Fruit fly (Drosophila melanogaster) whole organism, prepupa: ENCODE results near the gene ric8a.

ENCODE experiments used
- CG6792 ChIP-seq: fragments of 200-800 bp; sonication (Bioruptor generic); optimal IDR thresholded peaks from 3 replicates; lab custom pipeline; 2016; ENCODE audit warnings: missing biosample characterization, missing genetic modification characterization
- CG6854 ChIP-seq: fragments of 200-800 bp; sonication (Bioruptor generic); optimal IDR thresholded peaks from 2 replicates; lab custom pipeline; 2017; ENCODE audit warnings: missing biosample characterization, mild to moderate bottlenecking, missing genetic modification characterization
- salr ChIP-seq, 2 experiments: fragments of 200-800 bp; sonication (Bioruptor generic); optimal IDR thresholded peaks; 3 replicates each; lab custom pipeline; 2016 to 2018; ENCODE audit warnings: missing biosample characterization in 2 of 2, missing genetic modification characterization in 2 of 2, mild to moderate bottlenecking in 1 of 2
- ss ChIP-seq, 2 experiments: fragments of 200-800 bp; sonication (Bioruptor generic); optimal IDR thresholded peaks; 2 replicates in 1 of 2; 3 replicates in 1 of 2; lab custom pipeline; 2017 to 2018; ENCODE audit warnings: mild to moderate bottlenecking in 2 of 2, missing biosample characterization in 2 of 2, missing genetic modification characterization in 2 of 2, moderate library complexity in 1 of 2

dm6 chrX:9255021-9255420 lies 947 bp upstream of the ric8a start:
- TF ChIP-seq CG6854 (GFP tag; lab: Kevin White, UChicago) (no peak), salr (GFP tag; optimal IDR thresholded peaks at IDR 0.05; lab: Kevin White, UChicago) (no peak), ss (GFP tag; optimal IDR thresholded peaks at IDR 0.05; lab: Kevin White, UChicago) (no peak), CG6792 (no peak)
